Fruit fly (Drosophila melanogaster): Measurements from ENCODE around the gene aly.
A peak's percentile ranks its signal among the peaks of the same experiment; 100 is the strongest.

The aly gene

dm6 chr3L:3045256-3045743, 19.0 kb upstream of the aly start:
- no peak for TF ChIP-seq usp (GFP tag; optimal IDR thresholded peaks at IDR 0.05)
- TF ChIP-seq dmrt93B (GFP tag; optimal IDR thresholded peaks at IDR 0.05), result peak; percentile 67
- TF ChIP-seq woc (GFP tag; optimal IDR thresholded peaks at IDR 0.05), result peak; percentile 76
- peak; percentile 66 for TF ChIP-seq brk (GFP tag; optimal IDR thresholded peaks at IDR 0.05)
- TF ChIP-seq foxo (GFP tag; optimal IDR thresholded peaks at IDR 0.05), result peak; percentile 74 to 86
- peak; percentile 81 for TF ChIP-seq psq (GFP tag; optimal IDR thresholded peaks at IDR 0.05)
- no peak for TF ChIP-seq Vsx2 (GFP tag; optimal IDR thresholded peaks at IDR 0.05; ENCODE audit: partially characterized antibody)
- no peak for TF ChIP-seq CG9705 (GFP tag; optimal IDR thresholded peaks at IDR 0.05)
- TF ChIP-seq Jra (GFP tag; optimal IDR thresholded peaks at IDR 0.05), result peak; percentile 1
- TF ChIP-seq Mio (GFP tag; optimal IDR thresholded peaks at IDR 0.05), result peak; percentile 5
- TF ChIP-seq Abd-B (GFP tag; optimal IDR thresholded peaks at IDR 0.05), result no peak
- no peak for TF ChIP-seq Dfd (GFP tag; optimal IDR thresholded peaks at IDR 0.05)
- TF ChIP-seq jim (GFP tag; optimal IDR thresholded peaks at IDR 0.05), result no peak
- no peak for TF ChIP-seq pan (optimal IDR thresholded peaks at IDR 0.05)
- TF ChIP-seq dl (GFP tag; optimal IDR thresholded peaks at IDR 0.05; ENCODE audit: insufficient read depth in 1 of 2, partially characterized antibody in 2 of 2), result no peak
- peak; percentile 84 for TF ChIP-seq Sp1 (GFP tag; optimal IDR thresholded peaks at IDR 0.05)
- no peak for TF ChIP-seq N (GFP tag; optimal IDR thresholded peaks at IDR 0.05)
- TF ChIP-seq br (GFP tag; optimal IDR thresholded peaks at IDR 0.05), result peak; percentile 84
- peak; percentile 90 for TF ChIP-seq rgr (GFP tag; optimal IDR thresholded peaks at IDR 0.05)
- TF ChIP-seq sv (GFP tag; optimal IDR thresholded peaks at IDR 0.05), result no peak
- TF ChIP-seq Hr83 (GFP tag; optimal IDR thresholded peaks at IDR 0.05; ENCODE audit: poor library complexity, severe bottlenecking), result peak; percentile 5
- TF ChIP-seq lola (GFP tag; optimal IDR thresholded peaks at IDR 0.05), result no peak
- peak; percentile 70 for TF ChIP-seq Hnf4 (GFP tag; optimal IDR thresholded peaks at IDR 0.05)
- TF ChIP-seq CG32264 (GFP tag; optimal IDR thresholded peaks at IDR 0.05), result peak; percentile 80
- TF ChIP-seq Myc (optimal IDR thresholded peaks at IDR 0.05), result no peak
- no peak for TF ChIP-seq GATAd (GFP tag; optimal IDR thresholded peaks at IDR 0.05)
- peak; percentile 86 for TF ChIP-seq ey (GFP tag; optimal IDR thresholded peaks at IDR 0.05)
- no peak for TF ChIP-seq Dif (GFP tag; optimal IDR thresholded peaks at IDR 0.05; ENCODE audit: partially characterized antibody)
- no peak for TF ChIP-seq tai (GFP tag; optimal IDR thresholded peaks at IDR 0.05)
- peak; percentile 89 for TF ChIP-seq fru (GFP tag; optimal IDR thresholded peaks at IDR 0.05)
- TF ChIP-seq dsf (GFP tag; optimal IDR thresholded peaks at IDR 0.05; ENCODE audit: borderline replicate concordance), result peak; percentile 34
- TF ChIP-seq h (GFP tag; optimal IDR thresholded peaks at IDR 0.05), result peak; percentile 82
- no peak for TF ChIP-seq Hr78 (GFP tag; optimal IDR thresholded peaks at IDR 0.05)
- TF ChIP-seq HLH106 (tag; optimal IDR thresholded peaks at IDR 0.05), result peak; percentile 77
- TF ChIP-seq CrebA (GFP tag; optimal IDR thresholded peaks at IDR 0.05; ENCODE audit: borderline replicate concordance), result no peak
- peak; percentile 87 for TF ChIP-seq OdsH (GFP tag; optimal IDR thresholded peaks at IDR 0.05)
- TF ChIP-seq Rel (GFP tag; optimal IDR thresholded peaks at IDR 0.05), result peak; percentile 76
- TF ChIP-seq Rel (tag; optimal IDR thresholded peaks at IDR 0.05), result no peak
- peak; percentile 62 for TF ChIP-seq sage (GFP tag; optimal IDR thresholded peaks at IDR 0.05)

- TF ChIP-seq pan (optimal IDR thresholded peaks at IDR 0.05) (no peak), Rel (GFP tag; optimal IDR thresholded peaks at IDR 0.05) (no peak), Rel (tag; optimal IDR thresholded peaks at IDR 0.05) (no peak), woc (GFP tag; optimal IDR thresholded peaks at IDR 0.05) (peak; percentile 31), psq (GFP tag; optimal IDR thresholded peaks at IDR 0.05) (peak; percentile 49), ey (GFP tag; optimal IDR thresholded peaks at IDR 0.05) (peak; percentile 49), CG32264 (GFP tag; optimal IDR thresholded peaks at IDR 0.05) (peak; percentile 18), Dfd (GFP tag; optimal IDR thresholded peaks at IDR 0.05) (no peak), Hnf4 (GFP tag; optimal IDR thresholded peaks at IDR 0.05) (peak; percentile 64), foxo (GFP tag; optimal IDR thresholded peaks at IDR 0.05) (peak in 1 of 2 experiments; percentile 85), Jra (GFP tag; optimal IDR thresholded peaks at IDR 0.05) (peak; percentile 13), Hr83 (GFP tag; optimal IDR thresholded peaks at IDR 0.05; ENCODE audit: poor library complexity, severe bottlenecking) (no peak), Hr78 (GFP tag; optimal IDR thresholded peaks at IDR 0.05) (no peak), HLH106 (tag; optimal IDR thresholded peaks at IDR 0.05) (peak; percentile 57), CG9705 (GFP tag; optimal IDR thresholded peaks at IDR 0.05) (no peak), h (GFP tag; optimal IDR thresholded peaks at IDR 0.05) (peak; percentile 48), rgr (GFP tag; optimal IDR thresholded peaks at IDR 0.05) (peak; percentile 64), OdsH (GFP tag; optimal IDR thresholded peaks at IDR 0.05) (peak; percentile 42), fru (GFP tag; optimal IDR thresholded peaks at IDR 0.05) (peak; percentile 78), CrebA (GFP tag; optimal IDR thresholded peaks at IDR 0.05; ENCODE audit: borderline replicate concordance) (no peak), sage (GFP tag; optimal IDR thresholded peaks at IDR 0.05) (no peak), sv (GFP tag; optimal IDR thresholded peaks at IDR 0.05) (peak; percentile 25), br (GFP tag; optimal IDR thresholded peaks at IDR 0.05) (peak; percentile 70), Mio (GFP tag; optimal IDR thresholded peaks at IDR 0.05) (no peak), N (GFP tag; optimal IDR thresholded peaks at IDR 0.05) (no peak), jim (GFP tag; optimal IDR thresholded peaks at IDR 0.05) (no peak), tai (GFP tag; optimal IDR thresholded peaks at IDR 0.05) (no peak), Sp1 (GFP tag; optimal IDR thresholded peaks at IDR 0.05) (peak; percentile 51), Vsx2 (GFP tag; optimal IDR thresholded peaks at IDR 0.05; ENCODE audit: partially characterized antibody) (no peak), dmrt93B (GFP tag; optimal IDR thresholded peaks at IDR 0.05) (peak; percentile 29)
Observed at dm6 chr3L:3042150-3043049, 16.1 kb upstream of the aly start, which contains the start of gene Prx4. Gene Prx4 (plus strand): TSS chr3L:3042359.
